Fruit fly (Drosophila melanogaster) whole organism, embryonic: ENCODE results near the gene CG11726.

ENCODE experiments used
- Ada2b ChIP-seq: fragments of 200-800 bp; sonication (Bioruptor generic); IDR thresholded peaks from 2 replicates; pipeline ENCODE4 v1.3.6; 2022; ENCODE audit warnings: missing biosample characterization, missing genetic modification characterization
- Aef1 ChIP-seq: fragments of 200-800 bp; sonication (Bioruptor generic); IDR thresholded peaks from 3 replicates; pipeline ENCODE4 v1.3.6; 2022; ENCODE audit warnings: missing biosample characterization, missing genetic modification characterization
- B-H2 ChIP-seq: fragments of 200-800 bp; sonication (Bioruptor generic); optimal IDR thresholded peaks from 2 replicates; lab custom pipeline; 2018; ENCODE audit warnings: missing biosample characterization, mild to moderate bottlenecking, missing genetic modification characterization
- CG10147 ChIP-seq: fragments of 200-800 bp; sonication (Bioruptor generic); optimal IDR thresholded peaks from 2 replicates; lab custom pipeline; 2019; ENCODE audit warnings: missing biosample characterization, mild to moderate bottlenecking, missing genetic modification characterization, moderate library complexity
- CG10274 ChIP-seq: fragments of 200-800 bp; sonication (Bioruptor generic); optimal IDR thresholded peaks from 3 replicates; lab custom pipeline; 2017; ENCODE audit warnings: missing biosample characterization, mild to moderate bottlenecking, missing genetic modification characterization
- CG11093 ChIP-seq: fragments of 200-800 bp; sonication (Bioruptor generic); IDR thresholded peaks from 3 replicates; pipeline ENCODE4 v1.3.6; 2022; ENCODE audit warnings: missing biosample characterization, missing genetic modification characterization
- CG1233 ChIP-seq: fragments of 200-800 bp; sonication (Bioruptor generic); optimal IDR thresholded peaks from 4 replicates; lab custom pipeline; 2018; ENCODE audit warnings: missing biosample characterization, mild to moderate bottlenecking, missing genetic modification characterization
- CG14014 ChIP-seq: fragments of 200-800 bp; sonication (Bioruptor generic); IDR thresholded peaks from 2 replicates; pipeline ENCODE4 v1.3.6; 2022; ENCODE audit warnings: missing biosample characterization, missing genetic modification characterization
- CG15011 ChIP-seq: fragments of 200-800 bp; sonication (Bioruptor generic); optimal IDR thresholded peaks from 3 replicates; lab custom pipeline; 2018; ENCODE audit warnings: missing biosample characterization, mild to moderate bottlenecking, missing genetic modification characterization
- CG17802 ChIP-seq: fragments of 200-800 bp; sonication (Bioruptor generic); optimal IDR thresholded peaks from 2 replicates; lab custom pipeline; 2018; ENCODE audit warnings: missing biosample characterization, mild to moderate bottlenecking, missing genetic modification characterization, moderate library complexity
- CG18599 ChIP-seq: fragments of 200-800 bp; sonication (Bioruptor generic); optimal IDR thresholded peaks from 3 replicates; lab custom pipeline; 2017; ENCODE audit warnings: missing biosample characterization, missing genetic modification characterization, mild to moderate bottlenecking, moderate library complexity, missing genetic modification reagents
- CG30403 ChIP-seq: fragments of 200-800 bp; sonication (Bioruptor generic); optimal IDR thresholded peaks from 3 replicates; lab custom pipeline; 2016; ENCODE audit warnings: missing biosample characterization, missing genetic modification characterization
- CG34224 ChIP-seq: fragments of 200-800 bp; sonication (Bioruptor generic); IDR thresholded peaks from 3 replicates; pipeline ENCODE4 v1.3.6; 2022; ENCODE audit warnings: missing biosample characterization, missing genetic modification characterization; ENCODE audit not compliant: partially characterized antibody
- CG3726 ChIP-seq: fragments of 200-800 bp; sonication (Bioruptor generic); IDR thresholded peaks from 3 replicates; pipeline ENCODE4, ENCODE4 v1.3.6; 2022; ENCODE audit warnings: missing biosample characterization, missing genetic modification characterization
- CG3838 ChIP-seq: fragments of 200-800 bp; sonication (Bioruptor generic); optimal IDR thresholded peaks from 3 replicates; lab custom pipeline; 2016; ENCODE audit warnings: missing biosample characterization, missing genetic modification characterization
- CG3847 ChIP-seq: fragments of 200-800 bp; sonication (Bioruptor generic); IDR thresholded peaks from 2 replicates; pipeline ENCODE4 v1.3.6; 2022; ENCODE audit warnings: missing biosample characterization, missing genetic modification characterization
- CG42726 ChIP-seq: fragments of 200-800 bp; sonication (Bioruptor generic); IDR thresholded peaks from 2 replicates; pipeline ENCODE4 v1.3.6; 2022; ENCODE audit warnings: missing biosample characterization, missing genetic modification characterization; ENCODE audit not compliant: partially characterized antibody
- CG4282 ChIP-seq: fragments of 200-800 bp; sonication (Bioruptor generic); optimal IDR thresholded peaks from 2 replicates; lab custom pipeline; 2016; ENCODE audit warnings: missing biosample characterization, missing genetic modification characterization
- CG6683 ChIP-seq: fragments of 200-800 bp; sonication (Bioruptor generic); optimal IDR thresholded peaks from 2 replicates; lab custom pipeline; 2017; ENCODE audit warnings: missing biosample characterization, mild to moderate bottlenecking, missing genetic modification characterization, missing genetic modification reagents
- CG9932 ChIP-seq: fragments of 200-800 bp; sonication (Bioruptor generic); IDR thresholded peaks from 2 replicates; pipeline ENCODE4 v1.3.6; 2022; ENCODE audit warnings: missing biosample characterization, missing genetic modification characterization
- Chrac-16 ChIP-seq: fragments of 200-800 bp; sonication (Bioruptor generic); optimal IDR thresholded peaks from 3 replicates; lab custom pipeline; 2016; ENCODE audit warnings: missing biosample characterization, missing genetic modification characterization
- Eip74EF ChIP-seq, 2 experiments: fragments of 200-800 bp in 1 of 2; fragments of >200 bp in 1 of 2; sonication (Bioruptor generic) in 1 of 2; optimal IDR thresholded peaks; 2 replicates each; lab custom pipeline; 2017 to 2019; ENCODE audit warnings: missing biosample characterization in 2 of 2, missing genetic modification characterization in 2 of 2, mild to moderate bottlenecking in 1 of 2, moderate library complexity in 1 of 2
- Fer3 ChIP-seq: fragments of 200-800 bp; sonication (Bioruptor generic); optimal IDR thresholded peaks from 2 replicates; lab custom pipeline; 2018; ENCODE audit warnings: missing biosample characterization, mild to moderate bottlenecking, missing genetic modification characterization, moderate library complexity
- Hey ChIP-seq: fragments of 200-800 bp; sonication (Bioruptor generic); optimal IDR thresholded peaks from 3 replicates; lab custom pipeline; 2018; ENCODE audit warnings: missing biosample characterization, mild to moderate bottlenecking, missing genetic modification characterization
- Hmr ChIP-seq: fragments of 200-800 bp; sonication (Bioruptor generic); optimal IDR thresholded peaks from 3 replicates; lab custom pipeline; 2017; ENCODE audit warnings: mild to moderate bottlenecking, missing biosample characterization, missing genetic modification reagents, missing genetic modification characterization
- Kr ChIP-seq: fragments of 200-800 bp; sonication (Bioruptor generic); optimal IDR thresholded peaks from 2 replicates; lab custom pipeline; 2017; ENCODE audit warnings: missing biosample characterization, mild to moderate bottlenecking, missing genetic modification characterization
- MTF-1 ChIP-seq: fragments of 200-800 bp; sonication (Bioruptor generic); optimal IDR thresholded peaks from 2 replicates; lab custom pipeline; 2018; ENCODE audit warnings: missing biosample characterization, mild to moderate bottlenecking, missing genetic modification characterization, borderline replicate concordance
- Mes4 ChIP-seq: fragments of 200-800 bp; sonication (Bioruptor generic); optimal IDR thresholded peaks from 2 replicates; lab custom pipeline; 2016; ENCODE audit warnings: missing biosample characterization, missing genetic modification characterization
- Mrtf ChIP-seq: fragments of 200-800 bp; sonication (Bioruptor generic); IDR thresholded peaks from 3 replicates; pipeline ENCODE4 v1.3.6; 2022; ENCODE audit warnings: missing biosample characterization, missing genetic modification characterization
- Ravus ChIP-seq: fragments of 200-800 bp; sonication (Bioruptor generic); IDR thresholded peaks from 2 replicates; pipeline ENCODE4 v1.3.6; 2022; ENCODE audit warnings: missing biosample characterization, missing genetic modification characterization
- Sry-β ChIP-seq: fragments of 200-800 bp; sonication (Bioruptor generic); optimal IDR thresholded peaks from 2 replicates; lab custom pipeline; 2018; ENCODE audit warnings: missing biosample characterization, mild to moderate bottlenecking, missing genetic modification characterization, moderate library complexity
- aop ChIP-seq: fragments of 200-800 bp; sonication (Bioruptor generic); IDR thresholded peaks from 2 replicates; pipeline ENCODE4 v1.3.6; 2022; ENCODE audit warnings: missing biosample characterization, missing genetic modification characterization
- bsh ChIP-seq, 2 experiments: fragments of 200-800 bp; sonication (Bioruptor generic); optimal IDR thresholded peaks; 2 replicates each; lab custom pipeline; 2017 to 2018; ENCODE audit warnings: mild to moderate bottlenecking in 2 of 2, missing biosample characterization in 2 of 2, missing genetic modification characterization in 2 of 2, moderate library complexity in 1 of 2
- cato ChIP-seq: fragments of 200-800 bp; sonication (Bioruptor generic); optimal IDR thresholded peaks from 2 replicates; lab custom pipeline; 2016; ENCODE audit warnings: missing biosample characterization, missing genetic modification characterization, borderline replicate concordance
- crp ChIP-seq, 2 experiments: fragments of 200-800 bp; sonication (Bioruptor generic); optimal IDR thresholded peaks; 2 replicates in 1 of 2; 3 replicates in 1 of 2; lab custom pipeline; 2017; ENCODE audit warnings: missing biosample characterization in 2 of 2, missing genetic modification characterization in 2 of 2, mild to moderate bottlenecking in 1 of 2, moderate library complexity in 1 of 2
- eyg ChIP-seq: fragments of 200-800 bp; sonication (Bioruptor generic); optimal IDR thresholded peaks from 3 replicates; lab custom pipeline; 2016; ENCODE audit warnings: missing biosample characterization, missing genetic modification characterization
- h ChIP-seq: fragments of >200 bp; optimal IDR thresholded peaks from 2 replicates; lab custom pipeline; 2017
- kni ChIP-seq: fragments of 200-800 bp; sonication (Bioruptor generic); optimal IDR thresholded peaks from 3 replicates; lab custom pipeline; 2017; ENCODE audit warnings: mild to moderate bottlenecking, missing biosample characterization, missing genetic modification reagents, missing genetic modification characterization
- maf-S ChIP-seq: fragments of 200-800 bp; sonication (Bioruptor generic); optimal IDR thresholded peaks from 2 replicates; lab custom pipeline; 2016; ENCODE audit warnings: missing biosample characterization, missing genetic modification characterization
- nom ChIP-seq: fragments of 200-800 bp; sonication (Bioruptor generic); optimal IDR thresholded peaks from 2 replicates; lab custom pipeline; 2017; ENCODE audit warnings: missing biosample characterization, missing genetic modification characterization, mild to moderate bottlenecking, moderate library complexity, missing genetic modification reagents
- pb ChIP-seq: fragments of 200-800 bp; sonication (Bioruptor generic); optimal IDR thresholded peaks from 3 replicates; lab custom pipeline; 2016; ENCODE audit warnings: missing biosample characterization, missing genetic modification characterization
- peb ChIP-seq: fragments of 200-800 bp; sonication (Bioruptor generic); IDR thresholded peaks from 2 replicates; pipeline ENCODE4 v1.3.6; 2022; ENCODE audit warnings: missing biosample characterization, missing genetic modification characterization
- pfk ChIP-seq: fragments of 200-800 bp; sonication (Bioruptor generic); optimal IDR thresholded peaks from 2 replicates; lab custom pipeline; 2018; ENCODE audit warnings: missing biosample characterization, mild to moderate bottlenecking, missing genetic modification characterization, moderate library complexity
- sc ChIP-seq, 3 experiments: fragments of >200 bp in 2 of 3; fragments of 200-800 bp in 1 of 3; sonication (Bioruptor generic) in 1 of 3; optimal IDR thresholded peaks; 2 replicates in 2 of 3; 3 replicates in 1 of 3; lab custom pipeline; 2017; ENCODE audit warnings: mild to moderate bottlenecking in 1 of 3, missing biosample characterization in 1 of 3, missing genetic modification characterization in 1 of 3, missing genetic modification reagents in 1 of 3
- sisA ChIP-seq: fragments of 200-800 bp; sonication (Bioruptor generic); IDR thresholded peaks from 2 replicates; pipeline ENCODE4 v1.3.6; 2022; ENCODE audit warnings: missing biosample characterization, missing genetic modification characterization
- slbo ChIP-seq: fragments of 200-800 bp; sonication (Bioruptor generic); IDR thresholded peaks from 2 replicates; pipeline ENCODE4 v1.3.6; 2022; ENCODE audit warnings: missing biosample characterization, missing genetic modification characterization
- sqz ChIP-seq: fragments of 200-800 bp; sonication (Bioruptor generic); optimal IDR thresholded peaks from 3 replicates; lab custom pipeline; 2018; ENCODE audit warnings: missing biosample characterization, mild to moderate bottlenecking, missing genetic modification characterization
- unc-4 ChIP-seq: fragments of 200-800 bp; sonication (Bioruptor generic); IDR thresholded peaks from 2 replicates; pipeline ENCODE4 v1.3.6; 2022; ENCODE audit warnings: missing biosample characterization, missing genetic modification characterization; ENCODE audit not compliant: partially characterized antibody
- vvl ChIP-seq: fragments of 200-800 bp; sonication (Bioruptor generic); IDR thresholded peaks from 2 replicates; pipeline ENCODE4 v1.3.6; 2022; ENCODE audit warnings: missing biosample characterization, missing genetic modification characterization

CG11726 gene

dm6 chr3L:11415382-11415781 is 20.9 kb downstream of the CG11726 start (continued):
- TF ChIP-seq CG3838 (GFP tag; lab: Kevin White, UChicago) (no peak), CG3847 (peak; percentile 26; the same call in 1 of the 2 replicates), CG30403 (GFP tag; lab: Kevin White, UChicago) (peak; percentile 76), Hey (tag; lab: Kevin White, UChicago) (no peak), crp (GFP tag; optimal IDR thresholded peaks at IDR 0.05; lab: Kevin White, UChicago) (peak in 1 of 2 experiments; percentile 15), Fer3 (tag; lab: Kevin White, UChicago) (peak; percentile 33), Eip74EF (GFP tag; optimal IDR thresholded peaks at IDR 0.05; lab: Kevin White, UChicago) (peak in 1 of 2 experiments; percentile 39), Mes4 (GFP tag; lab: Kevin White, UChicago) (no peak), CG15011 (GFP tag; lab: Kevin White, UChicago) (peak; percentile 1), Aef1 (GFP tag; lab: Robert Waterston, UW) (peak; percentile 43; the same call in 1 of the 3 replicates), CG34224 (GFP tag; lab: Robert Waterston, UW) (no peak), CG42726 (GFP tag; lab: Robert Waterston, UW) (no peak), CG14014 (0 out of 2 replicates have a peak, but pooled peaks have one; percentile 39), MTF-1 (GFP tag; lab: Kevin White, UChicago) (peak; percentile 29), peb (GFP tag; lab: Robert Waterston, UW) (peak; percentile 37; the same call in 1 of the 2 replicates), aop (GFP tag; lab: Robert Waterston, UW) (no peak), maf-S (GFP tag; lab: Kevin White, UChicago) (no peak), CG18599 (GFP tag; lab: Kevin White, UChicago) (peak; percentile 52), Kr (GFP tag; lab: Kevin White, UChicago) (no peak), pb (GFP tag; lab: Kevin White, UChicago) (no peak), bsh (GFP tag; optimal IDR thresholded peaks at IDR 0.05; lab: Kevin White, UChicago) (peak in 1 of 2 experiments; percentile 90), cato (GFP tag; lab: Kevin White, UChicago) (peak; percentile 55), vvl (GFP tag; lab: Robert Waterston, UW) (peak; percentile 90), Ada2b (GFP tag; lab: Robert Waterston, UW) (peak; percentile 11; the same call in 1 of the 2 replicates), Hmr (GFP tag; lab: Kevin White, UChicago) (peak; percentile 36), sc (optimal IDR thresholded peaks at IDR 0.05; lab: Kevin White, UChicago) (no peak), sc (GFP tag; optimal IDR thresholded peaks at IDR 0.05; lab: Kevin White, UChicago) (peak; percentile 58), nom (peak; percentile 6), h (lab: Kevin White, UChicago) (no peak), unc-4 (no peak), CG17802 (peak; percentile 50), CG10147 (GFP tag; lab: Kevin White, UChicago) (peak; percentile 32), CG11093 (GFP tag; lab: Robert Waterston, UW) (peak; percentile 63; the same call in 1 of the 3 replicates), CG1233 (no peak), kni (GFP tag; lab: Kevin White, UChicago) (no peak), Mrtf (GFP tag; lab: Robert Waterston, UW) (0 out of 3 replicates have a peak, but pooled peaks have one; percentile 47), CG9932 (no peak), Ravus (GFP tag; lab: Robert Waterston, UW) (no peak), B-H2 (GFP tag; lab: Kevin White, UChicago) (no peak), sisA (GFP tag; lab: Robert Waterston, UW) (peak; percentile 62; the same call in 1 of the 2 replicates), CG6683 (GFP tag; lab: Kevin White, UChicago) (peak; percentile 43), CG4282 (GFP tag; lab: Kevin White, UChicago) (no peak), CG3726 (GFP tag; lab: Robert Waterston, UW) (peak; percentile 60; the same call in 1 of the 3 replicates), CG10274 (no peak), slbo (GFP tag; lab: Robert Waterston, UW) (peak; percentile 38; the same call in 1 of the 2 replicates), eyg (GFP tag; lab: Kevin White, UChicago) (no peak), pfk (GFP tag; lab: Kevin White, UChicago) (no peak), Sry-β (GFP tag; lab: Kevin White, UChicago) (no peak), Chrac-16 (GFP tag; lab: Kevin White, UChicago) (peak; percentile 82), sqz (GFP tag; lab: Kevin White, UChicago) (no peak)
